Fruit fly (Drosophila melanogaster) Kc167 (cell line): ENCODE measurements around the gene heix.

Source experiments
- h ChIP-seq: fragments of >200 bp; optimal IDR thresholded peaks from 3 replicates; lab custom pipeline; 2018; ENCODE audit warnings: missing external identifiers
- psq ChIP-seq: fragments of >200 bp; optimal IDR thresholded peaks from 2 replicates; lab custom pipeline; 2017; ENCODE audit warnings: missing external identifiers
- ttk ChIP-seq: sonication (Bioruptor generic); optimal IDR thresholded peaks from 2 replicates; lab custom pipeline; 2017; ENCODE audit warnings: missing external identifiers

DNA sequence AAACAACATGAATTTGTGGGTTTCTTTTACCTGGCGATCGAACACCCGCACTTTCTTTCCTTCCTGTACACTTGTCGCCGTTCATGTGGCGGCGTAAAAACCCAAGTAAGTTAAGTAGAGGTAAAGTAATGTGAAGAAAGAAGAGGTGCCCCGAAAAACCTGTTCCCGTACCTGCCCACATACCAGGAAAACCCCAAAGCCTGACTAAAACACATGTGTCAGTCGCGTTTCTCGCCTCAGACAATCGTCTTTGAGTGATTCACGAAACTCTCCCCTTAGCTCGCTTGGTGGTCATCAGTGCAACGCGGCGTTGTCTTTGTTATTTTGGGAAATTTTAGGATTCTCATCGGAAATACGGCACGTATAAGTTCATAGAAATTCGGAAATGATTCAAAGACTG lies 23.9 kb upstream of the heix start:
- TF ChIP-seq ttk (lab: Kevin White, UChicago), result no peak
- no peak for TF ChIP-seq psq (lab: Kevin White, UChicago)
- no peak for TF ChIP-seq h
